Fruit fly (Drosophila melanogaster) whole organism, pupa: ENCODE data around the gene Vha16-2.

Experiments
- CG34367 ChIP-seq: fragments of 200-800 bp; sonication (Bioruptor generic); optimal IDR thresholded peaks from 2 replicates; lab custom pipeline; 2018; ENCODE audit warnings: missing biosample characterization, mild to moderate bottlenecking, missing genetic modification characterization
- EcR ChIP-seq: fragments of 200-800 bp; sonication (Bioruptor generic); optimal IDR thresholded peaks from 3 replicates; lab custom pipeline; 2019; ENCODE audit warnings: missing biosample characterization, missing genetic modification characterization, mild to moderate bottlenecking, moderate library complexity, missing genetic modification reagents
- Pif1A ChIP-seq: fragments of 200-800 bp; sonication (Bioruptor generic); optimal IDR thresholded peaks from 3 replicates; lab custom pipeline; 2016; ENCODE audit warnings: missing biosample characterization, missing genetic modification characterization
- Pif1B ChIP-seq: fragments of 200-800 bp; sonication (Bioruptor generic); optimal IDR thresholded peaks from 3 replicates; lab custom pipeline; 2016; ENCODE audit warnings: missing biosample characterization, missing genetic modification characterization
- gl ChIP-seq: fragments of 200-800 bp; sonication (Bioruptor generic); optimal IDR thresholded peaks from 2 replicates; lab custom pipeline; 2018; ENCODE audit warnings: missing biosample characterization, mild to moderate bottlenecking, missing genetic modification characterization

DNA sequence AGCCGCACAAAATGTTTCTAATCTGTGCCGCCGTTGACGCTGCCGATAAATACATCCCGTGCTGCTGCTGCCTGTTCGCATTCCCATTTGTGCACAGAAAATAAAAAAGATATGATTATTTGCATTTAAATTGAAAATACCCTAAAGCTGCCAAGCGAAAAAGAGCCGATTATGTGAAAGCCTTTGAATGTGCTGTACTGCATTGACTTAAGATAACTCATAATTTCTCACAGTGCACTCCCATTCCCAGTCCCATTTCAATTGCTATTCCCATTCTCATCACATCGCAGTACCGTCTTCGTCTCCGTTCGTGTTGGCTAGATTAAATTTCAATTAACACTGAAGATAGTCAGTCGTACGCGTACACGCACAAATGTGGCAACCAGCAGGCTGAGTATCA is 25.8 kb upstream of the Vha16-2 start:
- TF ChIP-seq Pif1B (GFP tag; lab: Kevin White, UChicago) (peak; percentile 63), CG34367 (peak; percentile 50), Pif1A (peak; percentile 77), gl (peak; percentile 0), EcR (GFP tag; lab: Kevin White, UChicago) (no peak)
